Worm (Caenorhabditis elegans): ENCODE measurements around the gene argk-1.

argk-1 gene

DNA sequence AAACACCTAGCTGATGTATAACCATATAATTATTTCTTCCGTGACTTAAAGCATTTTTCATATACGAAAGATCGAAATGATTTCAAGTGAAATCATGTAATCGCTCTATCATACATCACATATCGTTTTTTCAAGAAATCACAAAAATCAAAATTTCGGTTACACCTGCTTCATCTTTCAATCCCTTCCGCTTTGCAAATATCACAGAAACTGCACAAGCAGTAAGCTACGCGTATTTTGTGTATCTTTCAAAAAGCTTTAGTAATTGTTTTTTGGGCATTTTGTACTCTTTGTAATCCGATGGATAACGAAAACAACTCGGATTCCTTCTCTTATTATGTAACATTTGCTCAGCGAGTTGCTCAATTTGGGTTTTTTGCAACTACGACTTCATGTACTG is 11.7 kb downstream of the argk-1 start, which contains the start of gene str-25:
Gene str-25 (plus strand): TSS at position 301 of the 400 bp plus-strand sequence.
- TF ChIP-seq unc-3 (GFP tag; conservative IDR thresholded peaks at IDR 0.05) (no peak), unc-3 (tag; optimal IDR thresholded peaks at IDR 0.05) (no peak), lin-11 (tag; optimal IDR thresholded peaks at IDR 0.05) (no peak), fkh-10 (GFP tag; optimal IDR thresholded peaks at IDR 0.05) (no peak), unc-55 (GFP tag; optimal IDR thresholded peaks at IDR 0.05) (no peak), ref-2 (tag; optimal IDR thresholded peaks at IDR 0.05) (no peak), tbx-2 (tag; optimal IDR thresholded peaks at IDR 0.05) (no peak), C08G9.2 (tag; optimal IDR thresholded peaks at IDR 0.05) (no peak), ceh-34 (tag; optimal IDR thresholded peaks at IDR 0.05) (no peak), ceh-2 (tag; optimal IDR thresholded peaks at IDR 0.05) (no peak), mec-3 (tag; optimal IDR thresholded peaks at IDR 0.05; ENCODE audit: borderline replicate concordance) (no peak), hlh-30 (tag; optimal IDR thresholded peaks at IDR 0.05; ENCODE audit: insufficient read depth) (no peak), rnt-1 (tag; optimal IDR thresholded peaks at IDR 0.05) (no peak), ttx-3 (tag; optimal IDR thresholded peaks at IDR 0.05) (no peak), zip-5 (tag; optimal IDR thresholded peaks at IDR 0.05) (no peak), nfya-1 (tag; optimal IDR thresholded peaks at IDR 0.05) (no peak), che-1 (tag; optimal IDR thresholded peaks at IDR 0.05) (no peak)

- TF ChIP-seq gmeb-2 (tag; optimal IDR thresholded peaks at IDR 0.05) = no peak
These were observed 14.9 kb downstream of the argk-1 start, which contains the start of gene str-103 for ce11 chrV:16118601-16119000. TSS of gene str-103 (minus strand) at chrV:16118701.

- no peak for TF ChIP-seq elt-4 (tag; optimal IDR thresholded peaks at IDR 0.05)
- TF ChIP-seq ttx-3 (tag; optimal IDR thresholded peaks at IDR 0.05) = no peak
- TF ChIP-seq ceh-19 (GFP tag; optimal IDR thresholded peaks at IDR 0.05) = no peak
- no peak for TF ChIP-seq madf-2 (tag; optimal IDR thresholded peaks at IDR 0.05)
- TF ChIP-seq ztf-16 (tag; optimal IDR thresholded peaks at IDR 0.05) = no peak
- no peak for TF ChIP-seq ceh-6 (GFP tag; optimal IDR thresholded peaks at IDR 0.05)
- no peak for TF ChIP-seq pha-2 (tag; optimal IDR thresholded peaks at IDR 0.05)
- no peak for TF ChIP-seq ahr-1 (tag; optimal IDR thresholded peaks at IDR 0.05)
- TF ChIP-seq dve-1 (tag; optimal IDR thresholded peaks at IDR 0.05) = no peak
- TF ChIP-seq ceh-2 (tag; optimal IDR thresholded peaks at IDR 0.05) = no peak
- TF ChIP-seq pax-1 (tag; optimal IDR thresholded peaks at IDR 0.05) = no peak
These were observed 16.8 kb downstream of the argk-1 start for ce11 chrV:16120499-16120898.

ce11 chrV:16120922-16121321 is 17.2 kb downstream of the argk-1 start, which contains the start of gene skr-3:
TSS of gene skr-3 (plus strand) at chrV:16121084.
- TF ChIP-seq pros-1 (tag; optimal IDR thresholded peaks at IDR 0.05) (no peak), zip-5 (tag; optimal IDR thresholded peaks at IDR 0.05) (no peak), syd-9 (tag; optimal IDR thresholded peaks at IDR 0.05) (no peak), ama-1 (optimal IDR thresholded peaks at IDR 0.05) (no peak), ttx-3 (tag; optimal IDR thresholded peaks at IDR 0.05) (no peak), hlh-15 (tag; optimal IDR thresholded peaks at IDR 0.05) (no peak), ceh-2 (tag; optimal IDR thresholded peaks at IDR 0.05) (no peak), fkh-6 (tag; optimal IDR thresholded peaks at IDR 0.05) (no peak)

ce11 chrV:16121451-16121850 is 17.8 kb downstream of the argk-1 start:
- TF ChIP-seq pag-3 (tag; optimal IDR thresholded peaks at IDR 0.05; ENCODE audit: borderline replicate concordance) (no peak), ref-2 (tag; optimal IDR thresholded peaks at IDR 0.05) (no peak), zip-5 (tag; optimal IDR thresholded peaks at IDR 0.05) (no peak), nhr-232 (tag; optimal IDR thresholded peaks at IDR 0.05) (no peak), odd-2 (tag; optimal IDR thresholded peaks at IDR 0.05) (no peak), K09A11.1 (tag; optimal IDR thresholded peaks at IDR 0.05; ENCODE audit: insufficient read depth) (no peak), pha-4 (tag; optimal IDR thresholded peaks at IDR 0.05) (no peak), sox-4 (tag; optimal IDR thresholded peaks at IDR 0.05) (no peak), pros-1 (tag; optimal IDR thresholded peaks at IDR 0.05) (no peak), C38D4.7 (GFP tag; optimal IDR thresholded peaks at IDR 0.05) (no peak), pqm-1 (tag; optimal IDR thresholded peaks at IDR 0.05) (no peak), syd-9 (tag; optimal IDR thresholded peaks at IDR 0.05) (no peak), ceh-24 (tag; optimal IDR thresholded peaks at IDR 0.05) (no peak), ahr-1 (tag; optimal IDR thresholded peaks at IDR 0.05) (no peak), hlh-6 (tag; optimal IDR thresholded peaks at IDR 0.05) (no peak), ceh-14 (tag; optimal IDR thresholded peaks at IDR 0.05) (no peak), fax-1 (tag; optimal IDR thresholded peaks at IDR 0.05) (no peak), ceh-2 (tag; optimal IDR thresholded peaks at IDR 0.05) (no peak), pha-2 (tag; optimal IDR thresholded peaks at IDR 0.05) (no peak)
